Worm (Caenorhabditis elegans) whole organism, L1 larva: ENCODE results near the gene srh-199.

Experiments
- elt-2 ChIP-seq: sonication (generic microtip); optimal IDR thresholded peaks from 2 replicates; lab custom pipeline; 2016; ENCODE audit warnings: missing genetic modification characterization, mild to moderate bottlenecking, inconsistent platforms, missing compliant biosample characterization, missing genetic modification reagents
- fkh-4 ChIP-seq: sonication (generic microtip); optimal IDR thresholded peaks from 2 replicates; lab custom pipeline; 2016; ENCODE audit warnings: missing compliant biosample characterization, missing genetic modification characterization, borderline replicate concordance
- hlh-17 ChIP-seq: fragments of 200-800 bp; sonication (Bioruptor generic); optimal IDR thresholded peaks from 2 replicates; lab custom pipeline; 2018; ENCODE audit warnings: missing genetic modification characterization, mild to moderate bottlenecking, missing compliant biosample characterization, moderate library complexity, borderline replicate concordance

DNA sequence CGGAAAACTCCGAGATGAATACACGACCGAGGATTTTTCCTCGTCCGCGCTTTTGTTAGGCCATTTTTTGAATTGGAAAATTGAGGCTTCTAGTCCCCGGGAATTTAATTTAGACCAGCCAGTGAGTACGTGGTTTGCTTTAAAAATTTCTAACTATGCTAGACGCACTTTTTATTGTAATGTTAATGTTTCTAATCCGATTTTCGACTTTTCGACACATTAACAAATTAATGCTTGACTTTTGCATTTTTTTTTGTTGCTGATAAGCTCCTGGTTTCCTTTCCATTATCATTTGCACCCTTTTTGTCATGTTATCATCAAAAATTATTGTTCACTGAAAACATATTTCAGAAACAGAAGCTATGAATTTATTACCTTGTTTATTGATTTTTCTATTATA is 5.5 kb upstream of the srh-199 start, which contains the start of gene clec-204:
- TF ChIP-seq fkh-4 (no peak), hlh-17 (no peak), elt-2 (tag; lab: Kevin White, UChicago) (peak; percentile 44)
